Worm (Caenorhabditis elegans): Measurements from ENCODE around the gene plc-3.

The plc-3 gene

ce11 chrII:10242294-10242693 is 19.6 kb downstream of the plc-3 start, which contains the start of gene mrps-14 (continued):
- TF ChIP-seq nhr-48 (tag; optimal IDR thresholded peaks at IDR 0.05) (no peak), Y75B8A.6 (GFP tag; IDR thresholded peaks at IDR 0.05) (no peak), madf-9 (GFP tag; conservative IDR thresholded peaks at IDR 0.05) (no peak), daf-19 (GFP tag; conservative IDR thresholded peaks at IDR 0.05) (no peak), lin-38 (GFP tag; IDR thresholded peaks at IDR 0.05) (peak; percentile 37), ceh-62 (tag; optimal IDR thresholded peaks at IDR 0.05) (no peak), daf-12 (tag; optimal IDR thresholded peaks at IDR 0.05) (no peak)

DNA sequence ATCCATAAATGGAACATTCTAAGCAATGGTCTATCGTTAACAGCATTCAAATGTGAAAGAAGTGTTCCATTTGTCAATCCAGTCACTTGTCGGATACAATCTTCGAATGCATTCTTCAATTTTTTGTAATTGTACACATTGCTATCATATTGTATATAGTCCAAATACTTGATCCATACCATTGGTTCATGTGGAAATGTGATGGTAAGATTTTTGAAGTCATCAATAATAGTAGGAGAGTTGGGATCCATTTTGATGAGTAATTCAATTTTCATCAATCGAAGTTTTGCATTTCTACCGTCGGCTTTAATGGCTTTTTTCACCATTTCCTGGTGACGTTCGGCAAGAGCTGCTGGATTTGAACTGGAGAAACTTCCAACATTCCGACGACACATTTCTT is 22.9 kb downstream of the plc-3 start:
- no peak for TF ChIP-seq daf-12 (tag; optimal IDR thresholded peaks at IDR 0.05)
- peak in 1 of 2 experiments; percentile 92 for TF ChIP-seq unc-62 (GFP tag; optimal IDR thresholded peaks at IDR 0.05 in 1 of 2)
- TF ChIP-seq unc-62 (tag; optimal IDR thresholded peaks at IDR 0.05): no peak

DNA sequence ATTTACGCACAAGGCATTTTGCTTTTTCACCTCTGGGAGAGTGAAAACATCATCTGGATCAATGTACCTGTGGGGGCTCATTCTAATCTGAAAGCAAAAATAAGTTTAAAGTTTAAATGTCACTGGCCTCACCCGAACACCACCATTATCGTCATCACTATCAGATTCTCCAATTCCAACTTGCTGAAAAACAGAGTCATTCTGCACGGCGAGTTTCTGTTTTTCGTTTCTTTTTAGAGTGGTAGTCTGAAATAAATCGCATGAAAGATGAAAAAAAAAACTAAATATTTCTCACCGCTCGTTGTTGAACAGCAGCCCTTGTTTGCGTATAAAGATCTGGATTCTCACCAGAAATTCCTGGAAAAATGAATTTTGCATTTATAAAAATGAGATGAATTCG is 24.5 kb downstream of the plc-3 start:
- no peak for TF ChIP-seq fos-1 (tag; optimal IDR thresholded peaks at IDR 0.05)
- TF ChIP-seq nhr-111 (GFP tag; optimal IDR thresholded peaks at IDR 0.05): no peak
- TF ChIP-seq madf-5 (GFP tag; IDR thresholded peaks at IDR 0.05): 0 out of 4 replicates have a peak, but pooled peaks of 1 of the 2 experiments have one; percentile 47
- 0 out of 2 replicates have a peak, but pooled peaks have one; percentile 65 for TF ChIP-seq daf-19 (GFP tag; conservative IDR thresholded peaks at IDR 0.05)
- 0 out of 2 replicates have a peak, but pooled peaks have one; percentile 4 for TF ChIP-seq lin-38 (GFP tag; IDR thresholded peaks at IDR 0.05)

- TF ChIP-seq dmd-6 (GFP tag; IDR thresholded peaks at IDR 0.05) (0 out of 2 replicates have a peak, but pooled peaks have one; percentile 26), madf-9 (GFP tag; conservative IDR thresholded peaks at IDR 0.05) (0 out of 2 replicates have a peak, but pooled peaks have one; percentile 43), hmg-1.1 (GFP tag; IDR thresholded peaks at IDR 0.05) (0 out of 2 replicates have a peak, but pooled peaks have one; percentile 33), mes-2 (tag; optimal IDR thresholded peaks at IDR 0.05; ENCODE audit: poor library complexity, severe bottlenecking) (peak; percentile 72), ZK337.2 (GFP tag; IDR thresholded peaks at IDR 0.05) (0 out of 2 replicates have a peak, but pooled peaks have one; percentile 9), egl-43 (GFP tag; IDR thresholded peaks at IDR 0.05) (peak; percentile 37; the same call in 1 of the 2 replicates), D1046.2 (GFP tag; IDR thresholded peaks at IDR 0.05) (peak; percentile 66; the same call in 1 of the 2 replicates), nhr-42 (GFP tag; IDR thresholded peaks at IDR 0.05) (peak; percentile 12; the same call in 1 of the 2 replicates)
Observed at ce11 chrII:10247594-10248283, 25.1 kb downstream of the plc-3 start, which contains the start of gene nrde-2. TSS of gene nrde-2 (minus strand) at chrII:10247638.

DNA sequence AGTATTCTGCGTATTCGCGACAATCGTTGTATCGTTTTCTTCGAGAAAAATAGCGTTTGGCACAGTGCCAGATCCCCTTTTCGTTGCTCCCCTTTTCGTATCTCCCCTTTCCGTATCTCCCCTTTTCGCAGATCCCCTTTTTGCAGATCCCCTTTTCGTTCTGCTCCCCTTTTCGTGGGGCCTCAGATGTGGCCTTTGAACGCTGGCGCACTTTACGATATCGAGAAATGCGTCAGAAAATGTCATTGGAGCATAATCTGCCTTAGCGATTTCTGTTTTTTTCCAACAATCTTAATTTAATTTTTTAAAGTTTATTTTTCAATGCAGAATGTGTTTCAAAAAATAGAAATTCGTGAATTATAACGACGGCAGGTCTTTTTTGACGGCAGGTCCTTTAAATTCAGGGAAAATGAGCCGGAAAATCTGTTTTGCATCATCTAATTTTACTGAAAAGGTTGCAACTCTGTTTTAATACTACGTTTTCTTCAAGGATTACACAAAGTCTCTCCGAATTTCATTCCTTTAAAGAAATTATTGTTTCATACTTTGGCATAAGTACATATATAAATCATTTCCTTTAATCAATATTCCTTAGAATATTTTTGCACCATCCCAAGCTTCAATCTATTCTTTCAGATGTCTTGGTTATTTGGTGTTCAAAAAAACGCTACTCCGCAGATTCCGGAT is 25.8 kb downstream of the plc-3 start, which contains the start of gene atad-3:
TSS of gene atad-3 (plus strand) at position 637 of the 687 bp plus-strand sequence.
- TF ChIP-seq pha-4 (GFP tag; IDR thresholded peaks at IDR 0.05): peak; percentile 90
- TF ChIP-seq pha-4 (tag; optimal IDR thresholded peaks at IDR 0.05): peak; percentile 54
- peak; percentile 92 for TF ChIP-seq T26A8.4 (GFP tag; IDR thresholded peaks at IDR 0.05)
- no peak for TF ChIP-seq ZK546.5 (tag; optimal IDR thresholded peaks at IDR 0.05)
- 0 out of 2 replicates have a peak, but pooled peaks have one; percentile 69 for TF ChIP-seq nhr-41 (GFP tag; IDR thresholded peaks at IDR 0.05)
- peak; percentile 79 for TF ChIP-seq lim-7 (GFP tag; IDR thresholded peaks at IDR 0.05)
- TF ChIP-seq zip-11 (GFP tag; IDR thresholded peaks at IDR 0.05): no peak
- TF ChIP-seq dve-1 (tag; optimal IDR thresholded peaks at IDR 0.05; ENCODE audit: insufficient read depth): peak; percentile 75
- no peak for TF ChIP-seq pqm-1 (tag; optimal IDR thresholded peaks at IDR 0.05)
- TF ChIP-seq nhr-237 (tag; optimal IDR thresholded peaks at IDR 0.05): no peak
- no peak for TF ChIP-seq unc-62 (GFP tag; optimal IDR thresholded peaks at IDR 0.05 in 1 of 2)
- TF ChIP-seq unc-62 (tag; optimal IDR thresholded peaks at IDR 0.05): no peak
- TF ChIP-seq mes-2 (tag; optimal IDR thresholded peaks at IDR 0.05; ENCODE audit: poor library complexity, severe bottlenecking): peak; percentile 98
- TF ChIP-seq saeg-2 (GFP tag; IDR thresholded peaks at IDR 0.05): peak; percentile 84
- TF ChIP-seq snpc-4 (tag; optimal IDR thresholded peaks at IDR 0.05): no peak
- peak; percentile 84 for TF ChIP-seq dmd-8 (GFP tag; IDR thresholded peaks at IDR 0.05)
- no peak for TF ChIP-seq attf-4 (tag; optimal IDR thresholded peaks at IDR 0.05)
- TF ChIP-seq ZK337.2 (GFP tag; IDR thresholded peaks at IDR 0.05): peak; percentile 98
- TF ChIP-seq lin-38 (GFP tag; IDR thresholded peaks at IDR 0.05): peak; percentile 95
- no peak for TF ChIP-seq skn-1 (tag; optimal IDR thresholded peaks at IDR 0.05)
- peak; percentile 92 for TF ChIP-seq arid-1 (GFP tag; conservative IDR thresholded peaks at IDR 0.05)
- peak in 1 of 2 experiments; percentile 37 for TF ChIP-seq daf-16 (GFP tag; optimal IDR thresholded peaks at IDR 0.05)
- TF ChIP-seq daf-16 (tag; optimal IDR thresholded peaks at IDR 0.05): peak; percentile 24
- TF ChIP-seq F49E8.2 (tag; optimal IDR thresholded peaks at IDR 0.05; ENCODE audit: borderline replicate concordance): peak; percentile 7
- TF ChIP-seq lin-29 (GFP tag; IDR thresholded peaks at IDR 0.05): peak; percentile 80; the same call in 1 of the 2 replicates
- TF ChIP-seq nhr-77 (tag; optimal IDR thresholded peaks at IDR 0.05): peak; percentile 85

Measured in whole organism, L4 larva.